Worm (Caenorhabditis elegans): ENCODE data around the gene sre-47.

Gene sre-47

ce11 chrII:13982923-13983322 is 1.5 kb downstream of the sre-47 start, which contains the start of the genes Y39G8B.13 and Y39G8B.10:
Gene Y39G8B.13 (minus strand): TSS chrII:13983047.
Gene Y39G8B.10 (minus strand): TSS chrII:13983115.
- no peak for TF ChIP-seq snpc-3.4 (tag; optimal IDR thresholded peaks at IDR 0.05)
- TF ChIP-seq mxl-1 (tag; optimal IDR thresholded peaks at IDR 0.05): no peak
- TF ChIP-seq somi-1 (GFP tag; optimal IDR thresholded peaks at IDR 0.05): no peak
- no peak for TF ChIP-seq chd-7 (tag; optimal IDR thresholded peaks at IDR 0.05)
- TF ChIP-seq F22D6.2 (tag; optimal IDR thresholded peaks at IDR 0.05): no peak
- no peak for TF ChIP-seq B0019.2 (GFP tag; conservative IDR thresholded peaks at IDR 0.05)
- TF ChIP-seq nfya-2 (GFP tag; IDR thresholded peaks at IDR 0.05): no peak
- no peak for TF ChIP-seq pbrm-1 (GFP tag; IDR thresholded peaks at IDR 0.05)

DNA sequence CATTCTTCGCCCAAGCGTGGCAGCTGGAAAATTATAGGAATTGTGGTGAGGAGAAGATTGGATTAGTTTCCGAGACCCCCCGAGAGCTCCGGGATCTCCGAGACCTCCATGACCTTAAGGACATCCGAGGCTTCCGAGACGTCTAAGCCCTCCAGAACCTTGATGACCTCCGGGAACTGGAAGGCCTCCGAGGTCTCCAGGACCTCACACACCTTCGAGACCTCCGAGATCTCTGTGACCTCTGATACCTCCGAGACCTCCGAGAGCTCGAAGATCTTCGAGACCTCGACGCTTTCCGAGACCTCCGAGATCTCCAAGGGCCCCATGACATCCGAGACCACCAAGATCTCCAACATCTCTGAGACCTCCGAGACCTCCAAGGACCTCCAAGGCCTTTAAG is 2.2 kb downstream of the sre-47 start:
- TF ChIP-seq F22D6.2 (tag; optimal IDR thresholded peaks at IDR 0.05) (no peak), ZK185.1 (tag; optimal IDR thresholded peaks at IDR 0.05; ENCODE audit: poor library complexity, severe bottlenecking) (no peak), bed-2 (GFP tag; IDR thresholded peaks at IDR 0.05) (no peak), C17E4.6 (GFP tag; IDR thresholded peaks at IDR 0.05) (no peak), egrh-3 (GFP tag; IDR thresholded peaks at IDR 0.05) (peak; percentile 79), let-526 (GFP tag; IDR thresholded peaks at IDR 0.05) (no peak), B0019.2 (GFP tag; conservative IDR thresholded peaks at IDR 0.05) (no peak), zfh-2 (GFP tag; conservative IDR thresholded peaks at IDR 0.05) (peak; percentile 72; the same call in 1 of the 2 replicates), mel-28 (tag; optimal IDR thresholded peaks at IDR 0.05; ENCODE audit: borderline replicate concordance) (no peak)

- no peak for TF ChIP-seq mes-4 (tag; optimal IDR thresholded peaks at IDR 0.05)
- no peak for TF ChIP-seq attf-5 (GFP tag; optimal IDR thresholded peaks at IDR 0.05)
- TF ChIP-seq lag-1 (GFP tag; IDR thresholded peaks at IDR 0.05): no peak
- no peak for TF ChIP-seq zfh-2 (GFP tag; conservative IDR thresholded peaks at IDR 0.05)
- no peak for TF ChIP-seq nfyb-1 (GFP tag; IDR thresholded peaks at IDR 0.05)
- no peak for TF ChIP-seq Y79H2A.3 (GFP tag; conservative IDR thresholded peaks at IDR 0.05)
- no peak for TF ChIP-seq die-1 (tag; optimal IDR thresholded peaks at IDR 0.05)
Measured at ce11 chrII:13981819-13982218, 2.6 kb downstream of the sre-47 start.

DNA sequence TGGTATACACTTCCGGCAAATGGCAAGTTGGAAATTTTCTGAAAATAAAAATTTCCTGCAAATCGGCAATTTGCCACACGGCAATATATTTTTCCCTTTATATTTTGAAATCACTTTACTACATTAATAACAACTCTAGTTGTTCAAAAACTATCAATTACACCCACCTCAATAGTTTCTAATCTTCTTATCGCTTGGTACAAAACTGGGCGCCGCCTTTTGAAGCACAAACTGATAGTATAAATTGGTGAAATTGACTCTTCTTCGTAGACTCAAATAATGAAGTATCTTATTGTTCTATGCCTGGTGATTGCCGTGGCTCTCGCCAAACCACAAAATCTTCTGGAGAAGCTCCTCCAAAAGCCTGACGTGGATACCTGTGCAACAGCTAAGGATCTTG is 3.4 kb downstream of the sre-47 start, which contains the start of gene Y39G8B.9:
Y39G8B.9 (plus strand) TSS at position 269 of the 400 bp plus-strand sequence.
- TF ChIP-seq rcor-1 (GFP tag; IDR thresholded peaks at IDR 0.05) (no peak), ztf-6 (GFP tag; IDR thresholded peaks at IDR 0.05) (no peak), nhr-80 (tag; optimal IDR thresholded peaks at IDR 0.05) (peak; percentile 25)

DNA sequence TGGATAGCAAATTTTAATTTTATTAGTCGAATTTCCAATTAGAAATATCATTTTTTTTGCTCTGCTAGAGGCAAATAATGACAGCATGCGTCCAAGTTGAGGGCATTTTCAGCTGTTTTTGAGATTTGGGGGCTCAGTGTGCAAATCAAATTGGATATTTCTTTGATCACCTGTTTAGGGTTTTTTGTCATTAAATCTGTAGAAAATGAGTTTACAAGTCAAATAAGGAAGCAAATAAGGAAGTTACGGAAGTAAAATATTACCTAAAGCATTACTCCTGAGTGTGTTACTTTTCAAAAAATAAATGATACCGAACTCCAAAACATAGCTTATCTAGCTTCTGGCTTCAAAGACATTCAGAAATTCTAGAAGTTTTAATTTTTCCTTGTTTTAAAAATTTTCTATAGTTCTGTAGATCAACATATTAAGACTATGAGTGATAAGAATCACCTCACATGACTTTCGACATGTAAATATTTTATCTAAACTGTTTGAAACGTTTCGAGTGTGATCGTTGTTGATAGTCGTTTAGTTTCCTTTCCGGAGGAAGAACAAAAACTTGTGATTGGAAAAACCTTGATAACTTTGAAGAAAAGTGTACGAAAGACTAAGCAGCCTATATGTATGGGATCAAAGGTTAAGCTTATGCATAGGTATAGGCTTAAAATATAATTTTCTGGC is 4.5 kb downstream of the sre-47 start, which contains the start of gene sre-48:
sre-48 (minus strand) TSS at position 51 of the 681 bp plus-strand sequence.
- TF ChIP-seq rpc-1 (optimal IDR thresholded peaks at IDR 0.05) (no peak), rpc-1 (tag; optimal IDR thresholded peaks at IDR 0.05) (no peak), unc-62 (GFP tag; optimal IDR thresholded peaks at IDR 0.05) (no peak), aptf-3 (GFP tag; IDR thresholded peaks at IDR 0.05) (no peak), sdz-38 (tag; optimal IDR thresholded peaks at IDR 0.05) (no peak), B0261.1 (tag; optimal IDR thresholded peaks at IDR 0.05) (no peak), cebp-2 (GFP tag; IDR thresholded peaks at IDR 0.05) (no peak), Y67H2A.10 (GFP tag; conservative IDR thresholded peaks at IDR 0.05) (no peak), egl-44 (GFP tag; IDR thresholded peaks at IDR 0.05) (no peak), bed-1 (GFP tag; IDR thresholded peaks at IDR 0.05) (no peak), zim-3 (tag; optimal IDR thresholded peaks at IDR 0.05) (no peak), nhr-90 (tag; optimal IDR thresholded peaks at IDR 0.05) (no peak), F37B4.10 (GFP tag; IDR thresholded peaks at IDR 0.05) (no peak), efl-1 (GFP tag; optimal IDR thresholded peaks at IDR 0.05) (no peak)
